Worm (Caenorhabditis elegans) whole organism, L1 larva: ENCODE data around the gene C16A3.5.

Experiments
- C16A3.4 ChIP-seq: fragments of 150-350 bp; optimal IDR thresholded peaks from 2 replicates; lab custom pipeline; 2014; ENCODE audit warnings: missing biosample characterization, missing genetic modification characterization
- aly-2 ChIP-seq: fragments of 150-350 bp; optimal IDR thresholded peaks from 2 replicates; lab custom pipeline; 2014; ENCODE audit warnings: missing biosample characterization, missing genetic modification characterization
- fkh-8 ChIP-seq: sonication (generic microtip); optimal IDR thresholded peaks from 2 replicates; lab custom pipeline; 2016; ENCODE audit warnings: mild to moderate bottlenecking, missing genetic modification characterization, missing compliant biosample characterization
- lin-13 ChIP-seq: fragments of 150-350 bp; optimal IDR thresholded peaks from 2 replicates; lab custom pipeline; 2014; ENCODE audit warnings: missing biosample characterization, missing genetic modification reagents, missing genetic modification characterization
- lir-3 ChIP-seq: sonication (generic microtip); optimal IDR thresholded peaks from 2 replicates; lab custom pipeline; 2016; ENCODE audit warnings: mild to moderate bottlenecking, missing genetic modification characterization, moderate library complexity, missing compliant biosample characterization; ENCODE audit not compliant: poor library complexity
- lsy-2 ChIP-seq, 2 experiments: fragments of 150-350 bp; optimal IDR thresholded peaks; 2 replicates each; lab custom pipeline; 2014; ENCODE audit warnings: missing biosample characterization in 2 of 2, missing genetic modification characterization in 2 of 2
- mdl-1 ChIP-seq, 2 experiments: fragments of 150-350 bp; optimal IDR thresholded peaks; 2 replicates each; lab custom pipeline; 2014 to 2017; ENCODE audit warnings: missing biosample characterization in 2 of 2, missing genetic modification characterization in 2 of 2, inconsistent platforms in 1 of 2
- nhr-28 ChIP-seq: fragments of 150-350 bp; optimal IDR thresholded peaks from 2 replicates; lab custom pipeline; 2014; ENCODE audit warnings: missing biosample characterization, missing genetic modification characterization
- nhr-76 ChIP-seq: sonication (generic microtip); optimal IDR thresholded peaks from 2 replicates; lab custom pipeline; 2017; ENCODE audit warnings: missing biosample characterization, missing genetic modification characterization
- nhr-90 ChIP-seq: sonication (generic microtip); optimal IDR thresholded peaks from 2 replicates; lab custom pipeline; 2016; ENCODE audit warnings: mild to moderate bottlenecking, missing genetic modification characterization, missing compliant biosample characterization; ENCODE audit not compliant: poor library complexity
- pqm-1 ChIP-seq: sonication (generic microtip); optimal IDR thresholded peaks from 3 replicates; lab custom pipeline; 2017; ENCODE audit warnings: missing biosample characterization, missing genetic modification characterization
- sup-37 ChIP-seq: fragments of 200-800 bp; sonication (Bioruptor generic); optimal IDR thresholded peaks from 2 replicates; lab custom pipeline; 2018; ENCODE audit warnings: mild to moderate bottlenecking, missing genetic modification characterization, missing compliant biosample characterization
- zip-4 ChIP-seq: fragments of 200-800 bp; sonication (Bioruptor generic); optimal IDR thresholded peaks from 2 replicates; lab custom pipeline; 2018; ENCODE audit warnings: mild to moderate bottlenecking, missing genetic modification characterization, moderate library complexity, missing compliant biosample characterization
- ztf-4 ChIP-seq: fragments of 150-350 bp; optimal IDR thresholded peaks from 2 replicates; lab custom pipeline; 2014; ENCODE audit warnings: missing biosample characterization, missing genetic modification characterization

ce11 chrIII:6405121-6405520, 24.5 kb downstream of the C16A3.5 start:
- TF ChIP-seq nhr-76 (tag; lab: Kevin White, UChicago), result no peak
- TF ChIP-seq pqm-1, result no peak
- no peak for TF ChIP-seq mdl-1 (tag; optimal IDR thresholded peaks at IDR 0.05; lab: Kevin White, UChicago)
- TF ChIP-seq nhr-28 (tag; lab: Kevin White, UChicago), result no peak
- no peak for TF ChIP-seq sup-37 (GFP tag; lab: Kevin White, UChicago)
- TF ChIP-seq zip-4, result no peak
- TF ChIP-seq aly-2 (tag; lab: Kevin White, UChicago), result no peak
- peak; percentile 43 to 57 for TF ChIP-seq lsy-2 (tag; optimal IDR thresholded peaks at IDR 0.05; lab: Kevin White, UChicago)
- TF ChIP-seq fkh-8 (tag; lab: Kevin White, UChicago), result no peak
- peak; percentile 36 for TF ChIP-seq ztf-4 (tag; lab: Kevin White, UChicago)
- TF ChIP-seq lir-3, result peak; percentile 4
- peak; percentile 4 for TF ChIP-seq C16A3.4
- no peak for TF ChIP-seq nhr-90 (tag; lab: Kevin White, UChicago)
- TF ChIP-seq lin-13 (GFP tag; lab: Kevin White, UChicago), result no peak
